Worm (Caenorhabditis elegans): ENCODE results near the gene rbc-2.

The rbc-2 gene

DNA sequence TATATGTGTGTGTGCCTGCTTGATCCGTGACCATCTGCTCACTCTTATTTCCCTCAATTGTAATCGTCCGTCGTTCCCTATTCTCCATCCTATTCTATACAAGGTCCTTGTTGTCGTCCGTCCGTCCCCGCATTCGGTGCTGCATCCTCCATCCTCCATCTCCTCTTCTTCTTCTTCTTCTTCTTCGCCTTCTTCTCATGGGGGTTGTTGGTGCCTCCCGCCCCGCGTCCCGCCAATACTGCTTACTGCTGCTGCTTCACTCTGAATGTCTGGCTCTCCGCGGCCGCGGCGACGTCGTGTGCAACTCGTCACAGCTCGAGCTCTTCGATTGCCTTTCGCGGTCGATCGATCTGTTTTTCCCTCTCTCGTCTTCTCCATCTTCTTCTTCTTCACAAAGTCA, 6.6 kb upstream of the rbc-2 start:
- TF ChIP-seq flt-1 (GFP tag; IDR thresholded peaks at IDR 0.05), result no peak
- no peak for TF ChIP-seq F13C5.2 (tag; optimal IDR thresholded peaks at IDR 0.05)
- TF ChIP-seq scrt-1 (GFP tag; IDR thresholded peaks at IDR 0.05), result no peak
- no peak for TF ChIP-seq aly-1 (tag; optimal IDR thresholded peaks at IDR 0.05)
- no peak for TF ChIP-seq pes-1 (GFP tag; IDR thresholded peaks at IDR 0.05)
- TF ChIP-seq ets-7 (tag; optimal IDR thresholded peaks at IDR 0.05), result no peak
- TF ChIP-seq hmg-4 (GFP tag; optimal IDR thresholded peaks at IDR 0.05), result no peak
- TF ChIP-seq ceh-36 (tag; optimal IDR thresholded peaks at IDR 0.05), result no peak
- no peak for TF ChIP-seq hnd-1 (tag; optimal IDR thresholded peaks at IDR 0.05)
- TF ChIP-seq ama-1 (optimal IDR thresholded peaks at IDR 0.05), result no peak
- no peak for TF ChIP-seq B0310.2 (tag; optimal IDR thresholded peaks at IDR 0.05)
- TF ChIP-seq tbx-11 (GFP tag; IDR thresholded peaks at IDR 0.05), result no peak
- TF ChIP-seq hmbx-1 (tag; optimal IDR thresholded peaks at IDR 0.05), result no peak
- no peak for TF ChIP-seq sea-1 (GFP tag; conservative IDR thresholded peaks at IDR 0.05)
- no peak for TF ChIP-seq tra-4 (tag; optimal IDR thresholded peaks at IDR 0.05)
- TF ChIP-seq tbx-37 (GFP tag; conservative IDR thresholded peaks at IDR 0.05), result no peak
- no peak for TF ChIP-seq ceh-13 (GFP tag; optimal IDR thresholded peaks at IDR 0.05)

- TF ChIP-seq tbx-11 (GFP tag; IDR thresholded peaks at IDR 0.05) (no peak), sea-1 (GFP tag; conservative IDR thresholded peaks at IDR 0.05) (0 out of 2 replicates have a peak, but pooled peaks have one; percentile 6), ceh-13 (GFP tag; optimal IDR thresholded peaks at IDR 0.05) (no peak), hmbx-1 (tag; optimal IDR thresholded peaks at IDR 0.05) (no peak), tbx-37 (GFP tag; conservative IDR thresholded peaks at IDR 0.05) (no peak), B0310.2 (tag; optimal IDR thresholded peaks at IDR 0.05) (no peak), ceh-36 (tag; optimal IDR thresholded peaks at IDR 0.05) (peak; percentile 26), aly-1 (tag; optimal IDR thresholded peaks at IDR 0.05) (no peak), ets-7 (tag; optimal IDR thresholded peaks at IDR 0.05) (peak; percentile 64), pes-1 (GFP tag; IDR thresholded peaks at IDR 0.05) (no peak), scrt-1 (GFP tag; IDR thresholded peaks at IDR 0.05) (no peak)
Measured at ce11 chrIII:2532716-2533115, 4.2 kb upstream of the rbc-2 start.

- TF ChIP-seq flt-1 (GFP tag; IDR thresholded peaks at IDR 0.05) (no peak), F13C5.2 (tag; optimal IDR thresholded peaks at IDR 0.05) (no peak), ceh-36 (tag; optimal IDR thresholded peaks at IDR 0.05) (no peak), ets-7 (tag; optimal IDR thresholded peaks at IDR 0.05) (no peak), tra-4 (tag; optimal IDR thresholded peaks at IDR 0.05) (no peak), tbx-11 (GFP tag; IDR thresholded peaks at IDR 0.05) (no peak), hmg-4 (GFP tag; optimal IDR thresholded peaks at IDR 0.05) (no peak), sea-1 (GFP tag; conservative IDR thresholded peaks at IDR 0.05) (no peak), aly-1 (tag; optimal IDR thresholded peaks at IDR 0.05) (no peak), scrt-1 (GFP tag; IDR thresholded peaks at IDR 0.05) (no peak), tbx-37 (GFP tag; conservative IDR thresholded peaks at IDR 0.05) (no peak), hmbx-1 (tag; optimal IDR thresholded peaks at IDR 0.05) (no peak), B0310.2 (tag; optimal IDR thresholded peaks at IDR 0.05) (no peak), ceh-13 (GFP tag; optimal IDR thresholded peaks at IDR 0.05) (no peak), ama-1 (optimal IDR thresholded peaks at IDR 0.05) (no peak), hnd-1 (tag; optimal IDR thresholded peaks at IDR 0.05) (no peak), pes-1 (GFP tag; IDR thresholded peaks at IDR 0.05) (no peak)
Measured at ce11 chrIII:2530313-2530712, 1.8 kb upstream of the rbc-2 start, which contains the start of gene cone-1. Gene cone-1, plus strand, starts transcription at chrIII:2530613.

DNA sequence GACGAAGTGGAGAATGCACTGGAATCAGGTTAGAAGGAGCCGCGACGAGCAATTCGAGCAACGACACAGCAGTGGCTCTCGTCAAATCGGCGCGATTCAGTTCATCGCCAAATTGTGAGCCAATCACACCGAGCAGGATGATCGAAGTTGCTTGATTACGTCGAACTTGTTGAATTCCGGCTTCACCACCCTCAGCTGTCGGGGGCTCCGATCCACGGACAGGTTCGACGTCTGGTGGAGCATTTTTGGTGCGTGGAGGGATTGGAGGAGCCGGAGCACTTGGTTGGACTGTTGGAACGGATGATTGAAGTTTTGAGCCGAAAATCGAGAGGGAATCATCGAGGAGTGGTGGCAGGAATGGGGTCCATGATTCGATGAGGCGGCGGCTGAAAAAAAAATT, 13.0 kb downstream of the rbc-2 start:
- TF ChIP-seq hmg-4 (GFP tag; optimal IDR thresholded peaks at IDR 0.05), result no peak
- no peak for TF ChIP-seq sea-1 (GFP tag; conservative IDR thresholded peaks at IDR 0.05)
- TF ChIP-seq ceh-36 (tag; optimal IDR thresholded peaks at IDR 0.05), result no peak
- no peak for TF ChIP-seq ets-7 (tag; optimal IDR thresholded peaks at IDR 0.05)
- TF ChIP-seq hmbx-1 (tag; optimal IDR thresholded peaks at IDR 0.05), result no peak

ce11 chrIII:2508518-2508917, 20.0 kb downstream of the rbc-2 start, which contains the start of gene Y54F10AM.6:
Gene Y54F10AM.6, plus strand, starts transcription at chrIII:2508818.
- no peak for TF ChIP-seq tra-4 (tag; optimal IDR thresholded peaks at IDR 0.05)
- no peak for TF ChIP-seq hmbx-1 (tag; optimal IDR thresholded peaks at IDR 0.05)
- no peak for TF ChIP-seq ceh-13 (GFP tag; optimal IDR thresholded peaks at IDR 0.05)
- no peak for TF ChIP-seq aly-1 (tag; optimal IDR thresholded peaks at IDR 0.05)
- no peak for TF ChIP-seq F13C5.2 (tag; optimal IDR thresholded peaks at IDR 0.05)
- TF ChIP-seq ama-1 (optimal IDR thresholded peaks at IDR 0.05), result no peak
- no peak for TF ChIP-seq ets-7 (tag; optimal IDR thresholded peaks at IDR 0.05)
- no peak for TF ChIP-seq scrt-1 (GFP tag; IDR thresholded peaks at IDR 0.05)
- TF ChIP-seq sea-1 (GFP tag; conservative IDR thresholded peaks at IDR 0.05), result no peak
- no peak for TF ChIP-seq tbx-37 (GFP tag; conservative IDR thresholded peaks at IDR 0.05)
- no peak for TF ChIP-seq B0310.2 (tag; optimal IDR thresholded peaks at IDR 0.05)
- no peak for TF ChIP-seq flt-1 (GFP tag; IDR thresholded peaks at IDR 0.05)
- TF ChIP-seq hnd-1 (tag; optimal IDR thresholded peaks at IDR 0.05), result no peak
- no peak for TF ChIP-seq ceh-36 (tag; optimal IDR thresholded peaks at IDR 0.05)
- no peak for TF ChIP-seq pes-1 (GFP tag; IDR thresholded peaks at IDR 0.05)
- no peak for TF ChIP-seq hmg-4 (GFP tag; optimal IDR thresholded peaks at IDR 0.05)
- TF ChIP-seq tbx-11 (GFP tag; IDR thresholded peaks at IDR 0.05), result no peak

DNA sequence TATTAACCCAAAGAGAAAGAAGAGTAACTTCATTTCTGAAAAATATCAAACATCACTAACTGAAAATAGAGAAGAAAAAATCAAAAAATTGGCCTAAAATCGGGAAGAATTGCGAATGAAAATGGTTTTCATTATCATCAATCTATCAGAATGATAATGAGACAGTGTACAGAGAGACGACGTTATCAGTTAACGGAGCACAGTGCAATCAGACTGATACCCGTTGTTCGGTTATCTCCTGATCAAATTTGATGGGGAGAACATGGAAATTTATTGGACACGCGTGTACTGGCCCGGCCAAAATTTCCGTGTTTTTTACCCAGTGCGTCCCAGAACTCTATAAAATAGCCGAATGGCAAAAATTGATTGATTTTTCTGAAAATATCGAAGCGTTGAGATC, 20.6 kb downstream of the rbc-2 start, which contains the start of gene Y54F10AM.8:
Y54F10AM.8 (minus strand) TSS at position 35 of the 400 bp plus-strand sequence.
- TF ChIP-seq flt-1 (GFP tag; IDR thresholded peaks at IDR 0.05) (no peak), ama-1 (optimal IDR thresholded peaks at IDR 0.05) (no peak), hnd-1 (tag; optimal IDR thresholded peaks at IDR 0.05) (no peak), hmg-4 (GFP tag; optimal IDR thresholded peaks at IDR 0.05) (no peak)

- TF ChIP-seq pes-1 (GFP tag; IDR thresholded peaks at IDR 0.05), result no peak
- no peak for TF ChIP-seq ceh-36 (tag; optimal IDR thresholded peaks at IDR 0.05)
- TF ChIP-seq tbx-37 (GFP tag; conservative IDR thresholded peaks at IDR 0.05), result no peak
- TF ChIP-seq ama-1 (optimal IDR thresholded peaks at IDR 0.05), result no peak
- TF ChIP-seq hnd-1 (tag; optimal IDR thresholded peaks at IDR 0.05), result no peak
- TF ChIP-seq ceh-13 (GFP tag; optimal IDR thresholded peaks at IDR 0.05), result no peak
- TF ChIP-seq hmg-4 (GFP tag; optimal IDR thresholded peaks at IDR 0.05), result no peak
- TF ChIP-seq aly-1 (tag; optimal IDR thresholded peaks at IDR 0.05), result no peak
- no peak for TF ChIP-seq scrt-1 (GFP tag; IDR thresholded peaks at IDR 0.05)
- no peak for TF ChIP-seq tbx-11 (GFP tag; IDR thresholded peaks at IDR 0.05)
- TF ChIP-seq B0310.2 (tag; optimal IDR thresholded peaks at IDR 0.05), result no peak
- no peak for TF ChIP-seq tra-4 (tag; optimal IDR thresholded peaks at IDR 0.05)
- no peak for TF ChIP-seq flt-1 (GFP tag; IDR thresholded peaks at IDR 0.05)
- TF ChIP-seq sea-1 (GFP tag; conservative IDR thresholded peaks at IDR 0.05), result no peak
- no peak for TF ChIP-seq hmbx-1 (tag; optimal IDR thresholded peaks at IDR 0.05)
- TF ChIP-seq ets-7 (tag; optimal IDR thresholded peaks at IDR 0.05), result no peak
- TF ChIP-seq F13C5.2 (tag; optimal IDR thresholded peaks at IDR 0.05), result no peak
Measured at ce11 chrIII:2506463-2506862, 22.0 kb downstream of the rbc-2 start.

Data from whole organism, early embryonic.